Worm (Caenorhabditis elegans) whole organism, L3 larva: ENCODE data around the gene dos-3.

Experiments used
- ceh-16 ChIP-seq: sonication (generic microtip); optimal IDR thresholded peaks from 2 replicates; lab custom pipeline; 2017; ENCODE audit warnings: missing biosample characterization, missing genetic modification characterization
- daf-12 ChIP-seq: fragments of 150-350 bp; optimal IDR thresholded peaks from 2 replicates; lab custom pipeline; 2014; ENCODE audit warnings: missing biosample characterization, missing genetic modification reagents, missing genetic modification characterization
- elt-1 ChIP-seq: fragments of 150-350 bp; optimal IDR thresholded peaks from 2 replicates; lab custom pipeline; 2014; ENCODE audit warnings: missing biosample characterization, missing genetic modification characterization
- elt-2 ChIP-seq: sonication (generic microtip); optimal IDR thresholded peaks from 2 replicates; lab custom pipeline; 2016; ENCODE audit warnings: missing genetic modification reagents, mild to moderate bottlenecking, missing genetic modification characterization, missing compliant biosample characterization
- fkh-10 ChIP-seq: sonication (generic microtip); optimal IDR thresholded peaks from 2 replicates; lab custom pipeline; 2017; ENCODE audit warnings: missing biosample characterization, missing genetic modification reagents, missing genetic modification characterization
- fos-1 ChIP-seq: fragments of 150-350 bp; optimal IDR thresholded peaks from 2 replicates; lab custom pipeline; 2014; ENCODE audit warnings: missing biosample characterization, missing genetic modification characterization
- skn-1 ChIP-seq: fragments of 150-350 bp; optimal IDR thresholded peaks from 2 replicates; lab custom pipeline; 2014; ENCODE audit warnings: missing biosample characterization, missing genetic modification characterization
- snpc-4 ChIP-seq: fragments of 150-350 bp; optimal IDR thresholded peaks from 2 replicates; lab custom pipeline; 2014; ENCODE audit warnings: missing biosample characterization, missing genetic modification characterization
- ztf-4 ChIP-seq: fragments of 150-350 bp; optimal IDR thresholded peaks from 2 replicates; lab custom pipeline; 2014; ENCODE audit warnings: missing biosample characterization, missing genetic modification characterization

DNA sequence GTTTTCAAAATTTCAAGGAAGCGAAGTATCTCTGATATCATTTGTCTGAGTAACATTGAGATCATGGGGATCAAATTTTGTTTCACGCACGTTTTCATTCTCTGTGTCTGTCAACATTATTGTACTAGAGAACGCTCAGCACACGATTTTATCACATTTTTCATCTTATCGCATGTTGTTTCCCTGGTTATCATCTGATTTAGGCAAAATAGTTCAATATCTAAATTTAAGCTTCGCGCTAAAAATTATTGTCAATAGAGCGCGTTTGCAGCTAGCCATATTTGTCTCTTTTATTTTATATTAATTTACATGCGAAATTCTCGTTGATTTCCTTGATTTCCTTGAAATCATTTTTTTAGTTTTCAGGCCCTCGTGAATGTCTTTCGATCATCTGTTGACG lies 6.1 kb upstream of the dos-3 start, which contains the start of gene K02F3.2:
- TF ChIP-seq skn-1 (tag; lab: Kevin White, UChicago), result no peak
- TF ChIP-seq fkh-10 (GFP tag; lab: Kevin White, UChicago), result no peak
- peak; percentile 53 for TF ChIP-seq elt-1 (tag; lab: Kevin White, UChicago)
- no peak for TF ChIP-seq fos-1 (tag; lab: Kevin White, UChicago)
- no peak for TF ChIP-seq ztf-4
- TF ChIP-seq ceh-16, result no peak
- no peak for TF ChIP-seq daf-12 (tag; lab: Kevin White, UChicago)
- TF ChIP-seq elt-2 (tag; lab: Kevin White, UChicago), result peak; percentile 71
- TF ChIP-seq snpc-4 (tag; lab: Kevin White, UChicago), result no peak
